Fruit fly (Drosophila melanogaster) whole organism, embryonic: Measurements from ENCODE around the gene Cyp4d21.

Source experiments
- ATbp ChIP-seq: fragments of 200-800 bp; sonication (Bioruptor generic); optimal IDR thresholded peaks from 2 replicates; lab custom pipeline; 2017; ENCODE audit warnings: missing biosample characterization, mild to moderate bottlenecking, missing genetic modification characterization, missing genetic modification reagents
- CG10209 ChIP-seq: fragments of 200-800 bp; sonication (Bioruptor generic); optimal IDR thresholded peaks from 3 replicates; lab custom pipeline; 2017; ENCODE audit warnings: missing biosample characterization, mild to moderate bottlenecking, missing genetic modification characterization, missing genetic modification reagents
- CG11247 ChIP-seq: fragments of 200-800 bp; sonication (Bioruptor generic); IDR thresholded peaks from 2 replicates; pipeline ENCODE4 v1.3.6; 2022; ENCODE audit warnings: missing biosample characterization, missing genetic modification characterization
- CG12155 ChIP-seq: fragments of 200-800 bp; sonication (Bioruptor generic); optimal IDR thresholded peaks from 3 replicates; lab custom pipeline; 2016; ENCODE audit warnings: missing biosample characterization, missing genetic modification characterization
- CG13123 ChIP-seq: fragments of 200-800 bp; sonication (Bioruptor generic); optimal IDR thresholded peaks from 2 replicates; lab custom pipeline; 2016; ENCODE audit warnings: missing biosample characterization, missing genetic modification characterization
- CG15479 ChIP-seq: fragments of 200-800 bp; sonication (Bioruptor generic); optimal IDR thresholded peaks from 3 replicates; lab custom pipeline; 2019; ENCODE audit warnings: missing biosample characterization, mild to moderate bottlenecking, missing genetic modification characterization, moderate library complexity
- CG15696 ChIP-seq: fragments of 200-800 bp; sonication (Bioruptor generic); optimal IDR thresholded peaks from 2 replicates; lab custom pipeline; 2019; ENCODE audit warnings: missing biosample characterization, mild to moderate bottlenecking, missing genetic modification characterization, moderate library complexity
- CG16863 ChIP-seq: fragments of 200-800 bp; sonication (Bioruptor generic); optimal IDR thresholded peaks from 3 replicates; lab custom pipeline; 2016; ENCODE audit warnings: missing biosample characterization, missing genetic modification characterization
- CG1832 ChIP-seq: fragments of 200-800 bp; sonication (Bioruptor generic); optimal IDR thresholded peaks from 2 replicates; lab custom pipeline; 2017; ENCODE audit warnings: missing biosample characterization, mild to moderate bottlenecking, missing genetic modification characterization, inconsistent platforms
- CG18619 ChIP-seq: fragments of 200-800 bp; sonication (Bioruptor generic); optimal IDR thresholded peaks from 3 replicates; lab custom pipeline; 2017; ENCODE audit warnings: missing biosample characterization, mild to moderate bottlenecking, missing genetic modification characterization
- CG30431 ChIP-seq: fragments of 200-800 bp; sonication (Bioruptor generic); optimal IDR thresholded peaks from 2 replicates; lab custom pipeline; 2017; ENCODE audit warnings: missing biosample characterization, missing genetic modification characterization
- CG3163 ChIP-seq: fragments of 200-800 bp; sonication (Bioruptor generic); optimal IDR thresholded peaks from 3 replicates; lab custom pipeline; 2016; ENCODE audit warnings: missing biosample characterization, missing genetic modification characterization
- CG32767 ChIP-seq: fragments of 200-800 bp; sonication (Bioruptor generic); IDR thresholded peaks from 2 replicates; pipeline ENCODE4 v1.3.6; 2022; ENCODE audit warnings: missing biosample characterization, missing genetic modification characterization
- CG6175 ChIP-seq: fragments of 200-800 bp; sonication (Bioruptor generic); IDR thresholded peaks from 3 replicates; pipeline ENCODE4 v1.3.6; 2022; ENCODE audit warnings: missing biosample characterization, missing genetic modification characterization
- CG6272 ChIP-seq: fragments of 200-800 bp; sonication (Bioruptor generic); IDR thresholded peaks from 2 replicates; pipeline ENCODE4 v1.3.6; 2022; ENCODE audit warnings: missing biosample characterization, missing genetic modification characterization
- CG7839 ChIP-seq: fragments of 200-800 bp; sonication (Bioruptor generic); optimal IDR thresholded peaks from 3 replicates; lab custom pipeline; 2018; ENCODE audit warnings: missing biosample characterization, mild to moderate bottlenecking, missing genetic modification characterization, moderate library complexity
- CG8388 ChIP-seq: fragments of 200-800 bp; sonication (Bioruptor generic); optimal IDR thresholded peaks from 2 replicates; lab custom pipeline; 2019; ENCODE audit warnings: missing biosample characterization, mild to moderate bottlenecking, missing genetic modification characterization, moderate library complexity
- CG9609 ChIP-seq: fragments of 200-800 bp; sonication (Bioruptor generic); optimal IDR thresholded peaks from 3 replicates; lab custom pipeline; 2016; ENCODE audit warnings: missing biosample characterization, missing genetic modification characterization
- H2.0 ChIP-seq: fragments of 200-800 bp; sonication (Bioruptor generic); IDR thresholded peaks from 2 replicates; pipeline ENCODE4 v1.3.6; 2022; ENCODE audit warnings: missing biosample characterization, missing genetic modification characterization
- Hand ChIP-seq: fragments of 200-800 bp; sonication (Bioruptor generic); optimal IDR thresholded peaks from 2 replicates; lab custom pipeline; 2017; ENCODE audit warnings: mild to moderate bottlenecking, missing biosample characterization, missing genetic modification reagents, missing genetic modification characterization
- Hmr ChIP-seq: fragments of 200-800 bp; sonication (Bioruptor generic); optimal IDR thresholded peaks from 3 replicates; lab custom pipeline; 2017; ENCODE audit warnings: mild to moderate bottlenecking, missing biosample characterization, missing genetic modification reagents, missing genetic modification characterization
- Hsf ChIP-seq: fragments of 200-800 bp; sonication (Bioruptor generic); optimal IDR thresholded peaks from 3 replicates; lab custom pipeline; 2016; ENCODE audit warnings: missing biosample characterization, missing genetic modification characterization
- Mrtf ChIP-seq: fragments of 200-800 bp; sonication (Bioruptor generic); IDR thresholded peaks from 3 replicates; pipeline ENCODE4 v1.3.6; 2022; ENCODE audit warnings: missing biosample characterization, missing genetic modification characterization
- Nf-YC ChIP-seq: fragments of 200-800 bp; optimal IDR thresholded peaks from 3 replicates; lab custom pipeline; 2019; ENCODE audit warnings: missing biosample characterization, mild to moderate bottlenecking, missing genetic modification characterization, moderate library complexity
- NfI ChIP-seq: fragments of 200-800 bp; sonication (Bioruptor generic); optimal IDR thresholded peaks from 3 replicates; lab custom pipeline; 2018; ENCODE audit warnings: missing biosample characterization, mild to moderate bottlenecking, missing genetic modification characterization, moderate library complexity
- Ptx1 ChIP-seq: fragments of 200-800 bp; sonication (Bioruptor generic); IDR thresholded peaks from 2 replicates; pipeline ENCODE4 v1.3.6; 2022; ENCODE audit warnings: missing biosample characterization, missing genetic modification characterization
- Sox102F ChIP-seq: fragments of 200-800 bp; sonication (Bioruptor generic); optimal IDR thresholded peaks from 2 replicates; lab custom pipeline; 2018; ENCODE audit warnings: missing biosample characterization, mild to moderate bottlenecking, missing genetic modification characterization, moderate library complexity
- Sry-β ChIP-seq: fragments of 200-800 bp; sonication (Bioruptor generic); optimal IDR thresholded peaks from 2 replicates; lab custom pipeline; 2018; ENCODE audit warnings: missing biosample characterization, mild to moderate bottlenecking, missing genetic modification characterization, moderate library complexity
- Vsx1 ChIP-seq: fragments of 200-800 bp; sonication (Bioruptor generic); optimal IDR thresholded peaks from 2 replicates; lab custom pipeline; 2017; ENCODE audit warnings: missing biosample characterization, mild to moderate bottlenecking, missing genetic modification characterization, missing genetic modification reagents
- Xbp1 ChIP-seq: fragments of 200-800 bp; sonication (Bioruptor generic); optimal IDR thresholded peaks from 3 replicates; lab custom pipeline; 2016; ENCODE audit warnings: missing biosample characterization, mild to moderate bottlenecking, missing genetic modification characterization
- YL-1 ChIP-seq: fragments of 200-800 bp; sonication (Bioruptor generic); optimal IDR thresholded peaks from 3 replicates; lab custom pipeline; 2017; ENCODE audit warnings: missing biosample characterization, mild to moderate bottlenecking, missing genetic modification characterization
- br ChIP-seq: fragments of >200 bp; optimal IDR thresholded peaks from 2 replicates; lab custom pipeline; 2017
- chm ChIP-seq: fragments of 200-800 bp; sonication (Bioruptor generic); IDR thresholded peaks from 2 replicates; pipeline ENCODE4 v1.3.6; 2022; ENCODE audit warnings: missing biosample characterization, missing genetic modification characterization
- dan ChIP-seq: fragments of 200-800 bp; sonication (Bioruptor generic); IDR thresholded peaks from 2 replicates; pipeline ENCODE4 v1.3.6; 2022; ENCODE audit warnings: missing biosample characterization, missing genetic modification characterization
- fd96Cb ChIP-seq: fragments of 200-800 bp; sonication (Bioruptor generic); optimal IDR thresholded peaks from 2 replicates; lab custom pipeline; 2018; ENCODE audit warnings: missing biosample characterization, mild to moderate bottlenecking, missing genetic modification characterization, moderate library complexity
- gem ChIP-seq: fragments of 200-800 bp; sonication (Bioruptor generic); optimal IDR thresholded peaks from 2 replicates; lab custom pipeline; 2019; ENCODE audit warnings: missing biosample characterization, mild to moderate bottlenecking, missing genetic modification characterization, moderate library complexity
- grau ChIP-seq: fragments of 200-800 bp; optimal IDR thresholded peaks from 3 replicates; lab custom pipeline; 2019; ENCODE audit warnings: missing biosample characterization, mild to moderate bottlenecking, missing genetic modification characterization, moderate library complexity
- grn ChIP-seq: fragments of 200-800 bp; sonication (Bioruptor generic); optimal IDR thresholded peaks from 3 replicates; lab custom pipeline; 2017; ENCODE audit warnings: missing biosample characterization, missing genetic modification characterization
- ind ChIP-seq: fragments of 200-800 bp; sonication (Bioruptor generic); optimal IDR thresholded peaks from 3 replicates; lab custom pipeline; 2016; ENCODE audit warnings: missing biosample characterization, missing genetic modification characterization
- lilli ChIP-seq: fragments of 200-800 bp; sonication (Bioruptor generic); optimal IDR thresholded peaks from 3 replicates; lab custom pipeline; 2016; ENCODE audit warnings: missing biosample characterization, missing genetic modification characterization
- luna ChIP-seq: fragments of 200-800 bp; sonication (Bioruptor generic); optimal IDR thresholded peaks from 2 replicates; lab custom pipeline; 2016; ENCODE audit warnings: missing biosample characterization, missing genetic modification characterization
- mam ChIP-seq: fragments of 200-800 bp; sonication (Bioruptor generic); optimal IDR thresholded peaks from 3 replicates; lab custom pipeline; 2016; ENCODE audit warnings: missing biosample characterization, missing genetic modification characterization
- nerfin-1 ChIP-seq: fragments of 200-800 bp; sonication (Bioruptor generic); optimal IDR thresholded peaks from 3 replicates; lab custom pipeline; 2019; ENCODE audit warnings: missing biosample characterization, mild to moderate bottlenecking, missing genetic modification characterization, moderate library complexity
- oc ChIP-seq: fragments of 200-800 bp; sonication (Bioruptor generic); optimal IDR thresholded peaks from 2 replicates; lab custom pipeline; 2018; ENCODE audit warnings: missing biosample characterization, mild to moderate bottlenecking, missing genetic modification characterization, moderate library complexity
- otp ChIP-seq: fragments of 200-800 bp; sonication (Bioruptor generic); IDR thresholded peaks from 3 replicates; pipeline ENCODE4, ENCODE4 v1.3.6; 2022; ENCODE audit warnings: missing biosample characterization, missing genetic modification characterization
- phol ChIP-seq: fragments of 200-800 bp; sonication (Bioruptor generic); optimal IDR thresholded peaks from 3 replicates; lab custom pipeline; 2018; ENCODE audit warnings: missing biosample characterization, mild to moderate bottlenecking, missing genetic modification characterization, moderate library complexity
- prd ChIP-seq, 3 experiments: fragments of >200 bp in 2 of 3; fragments of 200-800 bp in 1 of 3; sonication (Bioruptor generic) in 1 of 3; optimal IDR thresholded peaks in 2 of 3; IDR thresholded peaks in 1 of 3; 2 replicates in 2 of 3; 3 replicates in 1 of 3; pipeline versions ENCODE4 v1.3.6 to Lab custom; 2017 to 2022; ENCODE audit warnings: missing biosample characterization in 1 of 3, missing genetic modification characterization in 1 of 3
- pros ChIP-seq: fragments of 200-800 bp; sonication (Bioruptor generic); optimal IDR thresholded peaks from 3 replicates; lab custom pipeline; 2019; ENCODE audit warnings: missing biosample characterization, mild to moderate bottlenecking, missing genetic modification characterization, moderate library complexity
- row ChIP-seq: fragments of 200-800 bp; sonication (Bioruptor generic); IDR thresholded peaks from 3 replicates; pipeline ENCODE4 v1.3.6; 2022; ENCODE audit warnings: missing biosample characterization, missing genetic modification characterization
- zfh1 ChIP-seq: fragments of 200-800 bp; sonication (Bioruptor generic); IDR thresholded peaks from 3 replicates; pipeline ENCODE4 v1.3.6; 2022; ENCODE audit warnings: missing biosample characterization, missing genetic modification characterization

Cyp4d21 gene

dm6 chr2L:7632783-7633182 is 27.4 kb downstream of the Cyp4d21 start (continued):
- TF ChIP-seq Xbp1 (GFP tag; lab: Kevin White, UChicago) (peak; percentile 54), Vsx1 (peak; percentile 23), Mrtf (no peak), nerfin-1 (tag; lab: Kevin White, UChicago) (peak; percentile 32), luna (GFP tag; lab: Kevin White, UChicago) (no peak), CG9609 (GFP tag; lab: Kevin White, UChicago) (peak; percentile 30), CG12155 (GFP tag; lab: Kevin White, UChicago) (peak; percentile 1), br (lab: Kevin White, UChicago) (no peak), prd (optimal IDR thresholded peaks at IDR 0.05; lab: Kevin White, UChicago) (no peak), prd (GFP tag; IDR thresholded peaks at IDR 0.05; lab: Robert Waterston, UW) (peak; percentile 80), NfI (GFP tag; lab: Kevin White, UChicago) (no peak), CG8388 (GFP tag; lab: Kevin White, UChicago) (peak; percentile 57), CG15479 (GFP tag; lab: Kevin White, UChicago) (peak; percentile 55), gem (peak; percentile 69), CG32767 (no peak), mam (GFP tag; lab: Kevin White, UChicago) (peak; percentile 18), grau (tag; lab: Kevin White, UChicago) (peak; percentile 50), CG15696 (tag; lab: Kevin White, UChicago) (peak; percentile 67), Sox102F (GFP tag; lab: Kevin White, UChicago) (peak; percentile 42), zfh1 (GFP tag; lab: Robert Waterston, UW) (peak; percentile 79), oc (no peak), chm (GFP tag; lab: Robert Waterston, UW) (0 out of 2 replicates have a peak, but pooled peaks have one; percentile 48), Hand (GFP tag; lab: Kevin White, UChicago) (no peak), Sry-β (GFP tag; lab: Kevin White, UChicago) (no peak), CG6272 (GFP tag; lab: Robert Waterston, UW) (peak; percentile 22; the same call in 1 of the 2 replicates), Nf-YC (tag; lab: Kevin White, UChicago) (no peak), H2.0 (GFP tag; lab: Robert Waterston, UW) (peak; percentile 37; the same call in 1 of the 2 replicates), ATbp (GFP tag; lab: Kevin White, UChicago) (peak; percentile 39), CG16863 (peak; percentile 34), Hsf (GFP tag; lab: Kevin White, UChicago) (peak; percentile 68), CG13123 (GFP tag; lab: Kevin White, UChicago) (no peak), CG10209 (GFP tag; lab: Kevin White, UChicago) (peak; percentile 50), phol (tag; lab: Kevin White, UChicago) (peak; percentile 64), lilli (GFP tag; lab: Kevin White, UChicago) (peak; percentile 35), Hmr (peak; percentile 1), grn (peak; percentile 78), CG18619 (GFP tag; lab: Kevin White, UChicago) (peak; percentile 2), row (peak; percentile 67), pros (GFP tag; lab: Kevin White, UChicago) (peak; percentile 12), fd96Cb (peak; percentile 62), ind (GFP tag; lab: Kevin White, UChicago) (peak; percentile 13), CG1832 (GFP tag; lab: Kevin White, UChicago) (no peak), dan (GFP tag; lab: Robert Waterston, UW) (0 out of 2 replicates have a peak, but pooled peaks have one; percentile 19), CG30431 (GFP tag; lab: Kevin White, UChicago) (peak; percentile 62), YL-1 (GFP tag; lab: Kevin White, UChicago) (no peak), CG7839 (tag; lab: Kevin White, UChicago) (peak; percentile 58), CG3163 (no peak), CG6175 (GFP tag; lab: Robert Waterston, UW) (no peak), Ptx1 (GFP tag; lab: Robert Waterston, UW) (peak; percentile 22; the same call in 1 of the 2 replicates), otp (GFP tag; lab: Robert Waterston, UW) (peak; percentile 60; the same call in 2 of the 3 replicates), CG11247 (GFP tag; lab: Robert Waterston, UW) (peak; percentile 47; the same call in 1 of the 2 replicates)
